Worm (Caenorhabditis elegans) whole organism, L4/young adult: ENCODE measurements around the gene eor-2.

Source experiments
- dao-5 ChIP-seq: sonication (generic microtip); optimal IDR thresholded peaks from 2 replicates; lab custom pipeline; 2016; ENCODE audit warnings: missing genotype, missing genetic modification characterization, moderate library complexity, missing compliant biosample characterization
- him-1 ChIP-seq: sonication (generic microtip); optimal IDR thresholded peaks from 2 replicates; lab custom pipeline; 2016; ENCODE audit warnings: missing genotype, missing genetic modification reagents, missing genetic modification characterization, missing compliant biosample characterization

ce11 chrX:14602676-14603075, at the start of gene eor-2:
- TF ChIP-seq him-1 (tag; lab: Kevin White, UChicago) (peak; percentile 23), dao-5 (tag; lab: Kevin White, UChicago) (no peak)
